Fruit fly (Drosophila melanogaster) whole organism, embryonic: ENCODE measurements around the gene drpr.

Experiments
- Abd-B ChIP-seq: fragments of 200-800 bp; sonication (Bioruptor generic); optimal IDR thresholded peaks from 2 replicates; lab custom pipeline; 2018; ENCODE audit warnings: missing biosample characterization, mild to moderate bottlenecking, missing genetic modification characterization, moderate library complexity
- B-H2 ChIP-seq: fragments of 200-800 bp; sonication (Bioruptor generic); optimal IDR thresholded peaks from 2 replicates; lab custom pipeline; 2018; ENCODE audit warnings: missing biosample characterization, mild to moderate bottlenecking, missing genetic modification characterization
- CG10565 ChIP-seq: fragments of 200-800 bp; sonication (Bioruptor generic); optimal IDR thresholded peaks from 3 replicates; lab custom pipeline; 2016; ENCODE audit warnings: missing biosample characterization, mild to moderate bottlenecking, missing genetic modification characterization
- CG10959 ChIP-seq: fragments of 200-800 bp; sonication (Bioruptor generic); IDR thresholded peaks from 2 replicates; pipeline ENCODE4 v1.3.6; 2022; ENCODE audit warnings: missing biosample characterization, missing genetic modification characterization
- CG11456 ChIP-seq: fragments of 200-800 bp; sonication (Bioruptor generic); IDR thresholded peaks from 3 replicates; pipeline ENCODE4 v1.3.6; 2022; ENCODE audit warnings: missing biosample characterization, missing genetic modification characterization
- CG11504 ChIP-seq: fragments of 200-800 bp; sonication (Bioruptor generic); optimal IDR thresholded peaks from 3 replicates; lab custom pipeline; 2019; ENCODE audit warnings: missing biosample characterization, mild to moderate bottlenecking, missing genetic modification characterization, moderate library complexity
- CG11696 ChIP-seq: fragments of 200-800 bp; sonication (Bioruptor generic); IDR thresholded peaks from 2 replicates; pipeline ENCODE4 v1.3.6; 2022; ENCODE audit warnings: missing biosample characterization, missing genetic modification characterization
- CG12659 ChIP-seq: fragments of 200-800 bp; sonication (Bioruptor generic); optimal IDR thresholded peaks from 3 replicates; lab custom pipeline; 2017; ENCODE audit warnings: mild to moderate bottlenecking, missing biosample characterization, missing genetic modification reagents, missing genetic modification characterization
- CG13296 ChIP-seq: fragments of 200-800 bp; sonication (Bioruptor generic); optimal IDR thresholded peaks from 3 replicates; lab custom pipeline; 2018; ENCODE audit warnings: missing biosample characterization, mild to moderate bottlenecking, missing genetic modification characterization
- CG14441 ChIP-seq: fragments of 200-800 bp; sonication (Bioruptor generic); IDR thresholded peaks from 2 replicates; pipeline ENCODE4 v1.3.6; 2022; ENCODE audit warnings: missing biosample characterization, missing genetic modification characterization
- CG1603 ChIP-seq: fragments of 200-800 bp; sonication (Bioruptor generic); optimal IDR thresholded peaks from 2 replicates; lab custom pipeline; 2019; ENCODE audit warnings: missing biosample characterization, mild to moderate bottlenecking, missing genetic modification characterization, moderate library complexity
- CG16815 ChIP-seq: fragments of 200-800 bp; sonication (Bioruptor generic); optimal IDR thresholded peaks from 3 replicates; lab custom pipeline; 2017; ENCODE audit warnings: missing biosample characterization, mild to moderate bottlenecking, missing genetic modification characterization
- CG16863 ChIP-seq: fragments of 200-800 bp; sonication (Bioruptor generic); optimal IDR thresholded peaks from 3 replicates; lab custom pipeline; 2016; ENCODE audit warnings: missing biosample characterization, missing genetic modification characterization
- CG17186 ChIP-seq: fragments of 200-800 bp; sonication (Bioruptor generic); optimal IDR thresholded peaks from 3 replicates; lab custom pipeline; 2017; ENCODE audit warnings: missing biosample characterization, missing genetic modification reagents, missing genetic modification characterization
- CG17361 ChIP-seq: fragments of 200-800 bp; sonication (Bioruptor generic); IDR thresholded peaks from 3 replicates; pipeline ENCODE4 v1.3.6; 2022; ENCODE audit warnings: missing biosample characterization, missing genetic modification characterization
- CG17912 ChIP-seq: fragments of 200-800 bp; sonication (Bioruptor generic); optimal IDR thresholded peaks from 2 replicates; lab custom pipeline; 2018; ENCODE audit warnings: missing biosample characterization, mild to moderate bottlenecking, missing genetic modification characterization
- CG18764 ChIP-seq: fragments of 200-800 bp; sonication (Bioruptor generic); optimal IDR thresholded peaks from 3 replicates; lab custom pipeline; 2016; ENCODE audit warnings: missing biosample characterization, missing genetic modification characterization
- CG2678 ChIP-seq: fragments of 200-800 bp; sonication (Bioruptor generic); optimal IDR thresholded peaks from 3 replicates; lab custom pipeline; 2019; ENCODE audit warnings: missing biosample characterization, mild to moderate bottlenecking, missing genetic modification characterization, moderate library complexity
- CG2875 ChIP-seq: fragments of 200-800 bp; sonication (Bioruptor generic); optimal IDR thresholded peaks from 2 replicates; lab custom pipeline; 2017; ENCODE audit warnings: missing biosample characterization, mild to moderate bottlenecking, missing genetic modification characterization, missing genetic modification reagents
- CG31388 ChIP-seq: fragments of 200-800 bp; sonication (Bioruptor generic); optimal IDR thresholded peaks from 2 replicates; lab custom pipeline; 2016; ENCODE audit warnings: missing biosample characterization, missing genetic modification characterization
- CG32767 ChIP-seq: fragments of 200-800 bp; sonication (Bioruptor generic); IDR thresholded peaks from 2 replicates; pipeline ENCODE4 v1.3.6; 2022; ENCODE audit warnings: missing biosample characterization, missing genetic modification characterization
- CG33213 ChIP-seq: fragments of 200-800 bp; sonication (Bioruptor generic); optimal IDR thresholded peaks from 3 replicates; lab custom pipeline; 2016; ENCODE audit warnings: missing biosample characterization, missing genetic modification characterization
- CG7839 ChIP-seq: fragments of 200-800 bp; sonication (Bioruptor generic); optimal IDR thresholded peaks from 3 replicates; lab custom pipeline; 2018; ENCODE audit warnings: missing biosample characterization, mild to moderate bottlenecking, missing genetic modification characterization, moderate library complexity
- CG8924 ChIP-seq: fragments of 200-800 bp; optimal IDR thresholded peaks from 3 replicates; lab custom pipeline; 2019; ENCODE audit warnings: missing biosample characterization, mild to moderate bottlenecking, missing genetic modification characterization, moderate library complexity
- E2f2 ChIP-seq: fragments of 200-800 bp; sonication (Bioruptor generic); IDR thresholded peaks from 2 replicates; pipeline ENCODE4 v1.3.6; 2022; ENCODE audit warnings: missing biosample characterization, missing genetic modification characterization
- Hr3 ChIP-seq: fragments of 200-800 bp; sonication (Bioruptor generic); optimal IDR thresholded peaks from 3 replicates; lab custom pipeline; 2016; ENCODE audit warnings: missing biosample characterization, missing genetic modification characterization
- Jarid2 ChIP-seq: fragments of 200-800 bp; sonication (Bioruptor generic); optimal IDR thresholded peaks from 3 replicates; lab custom pipeline; 2017; ENCODE audit warnings: mild to moderate bottlenecking, missing biosample characterization, missing genetic modification reagents, missing genetic modification characterization
- Mrtf ChIP-seq: fragments of 200-800 bp; sonication (Bioruptor generic); IDR thresholded peaks from 3 replicates; pipeline ENCODE4 v1.3.6; 2022; ENCODE audit warnings: missing biosample characterization, missing genetic modification characterization
- Sox100B ChIP-seq: fragments of 200-800 bp; sonication (Bioruptor generic); optimal IDR thresholded peaks from 3 replicates; lab custom pipeline; 2018; ENCODE audit warnings: missing biosample characterization, mild to moderate bottlenecking, missing genetic modification characterization
- Vsx1 ChIP-seq: fragments of 200-800 bp; sonication (Bioruptor generic); optimal IDR thresholded peaks from 2 replicates; lab custom pipeline; 2017; ENCODE audit warnings: missing biosample characterization, mild to moderate bottlenecking, missing genetic modification characterization, missing genetic modification reagents
- ap ChIP-seq: fragments of 200-800 bp; sonication (Bioruptor generic); IDR thresholded peaks from 2 replicates; pipeline ENCODE4 v1.3.6; 2022; ENCODE audit warnings: missing biosample characterization, missing genetic modification characterization
- dan ChIP-seq: fragments of 200-800 bp; sonication (Bioruptor generic); IDR thresholded peaks from 2 replicates; pipeline ENCODE4 v1.3.6; 2022; ENCODE audit warnings: missing biosample characterization, missing genetic modification characterization
- ems ChIP-seq: fragments of 200-800 bp; sonication (Bioruptor generic); optimal IDR thresholded peaks from 3 replicates; lab custom pipeline; 2016; ENCODE audit warnings: missing biosample characterization, missing genetic modification characterization
- eve ChIP-seq, 2 experiments: fragments of >200 bp; optimal IDR thresholded peaks; 2 replicates each; lab custom pipeline; 2017; ENCODE audit warnings: missing biosample characterization in 2 of 2, missing genetic modification characterization in 2 of 2
- fd64A ChIP-seq: fragments of 200-800 bp; sonication (Bioruptor generic); optimal IDR thresholded peaks from 3 replicates; lab custom pipeline; 2018; ENCODE audit warnings: missing biosample characterization, mild to moderate bottlenecking, missing genetic modification characterization
- ftz-f1 ChIP-seq: fragments of 200-800 bp; sonication (Bioruptor generic); optimal IDR thresholded peaks from 2 replicates; lab custom pipeline; 2016; ENCODE audit warnings: missing biosample characterization, missing genetic modification characterization
- gfzf ChIP-seq: fragments of 200-800 bp; sonication (Bioruptor generic); optimal IDR thresholded peaks from 2 replicates; lab custom pipeline; 2016; ENCODE audit warnings: missing biosample characterization, mild to moderate bottlenecking, missing genetic modification characterization, moderate library complexity
- her ChIP-seq: fragments of 200-800 bp; sonication (Bioruptor generic); optimal IDR thresholded peaks from 2 replicates; lab custom pipeline; 2016; ENCODE audit warnings: missing biosample characterization, missing genetic modification characterization
- ind ChIP-seq: fragments of 200-800 bp; sonication (Bioruptor generic); optimal IDR thresholded peaks from 3 replicates; lab custom pipeline; 2016; ENCODE audit warnings: missing biosample characterization, missing genetic modification characterization
- inv ChIP-seq: fragments of 200-800 bp; sonication (Bioruptor generic); IDR thresholded peaks from 2 replicates; pipeline ENCODE4 v1.3.6; 2022; ENCODE audit warnings: missing biosample characterization, missing genetic modification characterization; ENCODE audit not compliant: partially characterized antibody
- lab ChIP-seq: fragments of 200-800 bp; sonication (Bioruptor generic); optimal IDR thresholded peaks from 3 replicates; lab custom pipeline; 2017; ENCODE audit warnings: missing biosample characterization, missing genetic modification characterization, mild to moderate bottlenecking, moderate library complexity, missing genetic modification reagents
- lbe ChIP-seq: fragments of 200-800 bp; sonication (Bioruptor generic); optimal IDR thresholded peaks from 2 replicates; lab custom pipeline; 2016; ENCODE audit warnings: missing biosample characterization, mild to moderate bottlenecking, missing genetic modification characterization
- lov ChIP-seq, 2 experiments: fragments of 200-800 bp in 1 of 2; fragments of >200 bp in 1 of 2; sonication (Bioruptor generic) in 1 of 2; IDR thresholded peaks in 1 of 2; optimal IDR thresholded peaks in 1 of 2; 2 replicates in 1 of 2; 3 replicates in 1 of 2; pipeline versions ENCODE4 v1.3.6 to Lab custom; 2017 to 2022; ENCODE audit warnings: missing biosample characterization in 1 of 2, missing genetic modification characterization in 1 of 2
- nerfin-2 ChIP-seq: fragments of 200-800 bp; sonication (Bioruptor generic); IDR thresholded peaks from 2 replicates; pipeline ENCODE4 v1.3.6; 2022; ENCODE audit warnings: missing biosample characterization, missing genetic modification characterization; ENCODE audit not compliant: partially characterized antibody
- shn ChIP-seq: fragments of 200-800 bp; sonication (Bioruptor generic); optimal IDR thresholded peaks from 3 replicates; lab custom pipeline; 2016; ENCODE audit warnings: missing biosample characterization, missing genetic modification characterization
- slou ChIP-seq: fragments of 200-800 bp; sonication (Bioruptor generic); optimal IDR thresholded peaks from 3 replicates; lab custom pipeline; 2016; ENCODE audit warnings: missing biosample characterization, missing genetic modification characterization
- sr ChIP-seq: fragments of 200-800 bp; sonication (Bioruptor generic); IDR thresholded peaks from 3 replicates; pipeline ENCODE4 v1.3.6; 2022; ENCODE audit warnings: missing biosample characterization, missing genetic modification characterization
- tna ChIP-seq: fragments of 200-800 bp; sonication (Bioruptor generic); IDR thresholded peaks from 2 replicates; pipeline ENCODE4 v1.3.6; 2022; ENCODE audit warnings: missing biosample characterization, missing genetic modification characterization; ENCODE audit not compliant: partially characterized antibody
- vfl ChIP-seq: fragments of 200-800 bp; sonication (Bioruptor generic); optimal IDR thresholded peaks from 2 replicates; lab custom pipeline; 2016; ENCODE audit warnings: missing biosample characterization, missing genetic modification characterization
- zen ChIP-seq: fragments of 200-800 bp; sonication (Bioruptor generic); optimal IDR thresholded peaks from 3 replicates; lab custom pipeline; 2018; ENCODE audit warnings: missing biosample characterization, mild to moderate bottlenecking, missing genetic modification characterization, moderate library complexity

drpr gene

DNA sequence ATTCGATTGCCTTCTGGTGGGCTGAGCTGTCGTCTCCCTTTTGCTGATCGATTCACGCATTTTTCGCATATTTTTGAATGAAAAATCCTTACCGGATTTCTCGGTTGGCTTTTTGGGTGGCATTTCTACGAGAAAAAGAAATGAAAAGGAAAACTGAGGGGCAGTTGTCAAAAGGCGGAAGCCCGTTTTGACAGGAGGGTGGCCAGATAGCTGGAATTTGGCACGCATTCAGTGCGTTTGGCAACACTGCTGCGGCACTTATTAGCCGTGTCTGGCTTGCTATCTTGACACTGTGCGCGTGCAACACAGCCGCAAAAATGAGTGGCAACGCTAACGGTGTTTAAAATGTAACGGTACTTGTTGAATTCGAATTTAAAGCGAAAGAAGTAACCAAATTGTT is 62.4 kb downstream of the drpr start, which contains the start of gene RpL23A (continued):
- TF ChIP-seq ftz-f1 (GFP tag; lab: Kevin White, UChicago) (peak; percentile 91), tna (GFP tag; lab: Robert Waterston, UW) (no peak), CG31388 (peak; percentile 83), Mrtf (GFP tag; lab: Robert Waterston, UW) (peak; percentile 90), nerfin-2 (peak; percentile 37; the same call in 1 of the 2 replicates), CG13296 (GFP tag; lab: Kevin White, UChicago) (peak; percentile 92), gfzf (GFP tag; lab: Kevin White, UChicago) (peak; percentile 58), lov (optimal IDR thresholded peaks at IDR 0.05; lab: Kevin White, UChicago) (no peak), lov (GFP tag; IDR thresholded peaks at IDR 0.05; lab: Robert Waterston, UW) (peak; percentile 97), CG2678 (tag; lab: Kevin White, UChicago) (peak; percentile 85), CG17186 (GFP tag; lab: Kevin White, UChicago) (peak; percentile 97), ems (GFP tag; lab: Kevin White, UChicago) (peak; percentile 95), CG11696 (0 out of 2 replicates have a peak, but pooled peaks have one; percentile 14), lab (GFP tag; lab: Kevin White, UChicago) (peak; percentile 99), Hr3 (GFP tag; lab: Kevin White, UChicago) (peak; percentile 92), CG2875 (GFP tag; lab: Kevin White, UChicago) (peak; percentile 91), vfl (GFP tag; lab: Kevin White, UChicago) (peak; percentile 94), CG16863 (GFP tag; lab: Kevin White, UChicago) (peak; percentile 91), zen (peak; percentile 90), inv (GFP tag; lab: Robert Waterston, UW) (peak; percentile 23; the same call in 1 of the 2 replicates), CG17361 (GFP tag; lab: Robert Waterston, UW) (peak; percentile 89), sr (GFP tag; lab: Robert Waterston, UW) (peak; percentile 92), CG33213 (GFP tag; lab: Kevin White, UChicago) (peak; percentile 99), CG16815 (GFP tag; lab: Kevin White, UChicago) (peak; percentile 88), CG10959 (GFP tag; lab: Robert Waterston, UW) (peak; percentile 89), her (GFP tag; lab: Kevin White, UChicago) (peak; percentile 96), E2f2 (GFP tag; lab: Robert Waterston, UW) (peak; percentile 90), CG18764 (GFP tag; lab: Kevin White, UChicago) (peak; percentile 93), shn (GFP tag; lab: Kevin White, UChicago) (peak; percentile 98), Abd-B (peak; percentile 85), CG11504 (tag; lab: Kevin White, UChicago) (peak; percentile 89), CG11456 (peak; percentile 98), slou (GFP tag; lab: Kevin White, UChicago) (peak; percentile 96), CG12659 (GFP tag; lab: Kevin White, UChicago) (peak; percentile 98), B-H2 (peak; percentile 97), ap (GFP tag; lab: Robert Waterston, UW) (peak; percentile 85), ind (GFP tag; lab: Kevin White, UChicago) (peak; percentile 92), eve (GFP tag; optimal IDR thresholded peaks at IDR 0.05; lab: Kevin White, UChicago) (no peak), CG1603 (tag; lab: Kevin White, UChicago) (peak; percentile 100), CG32767 (peak; percentile 66), CG8924 (tag; lab: Kevin White, UChicago) (peak; percentile 86), Sox100B (GFP tag; lab: Kevin White, UChicago) (no peak), fd64A (peak; percentile 91), CG17912 (peak; percentile 96), CG7839 (tag; lab: Kevin White, UChicago) (peak; percentile 91), CG14441 (GFP tag; lab: Robert Waterston, UW) (peak; percentile 86), dan (GFP tag; lab: Robert Waterston, UW) (no peak; the same call in 1 of the 2 replicates), lbe (GFP tag; lab: Kevin White, UChicago) (peak; percentile 77), CG10565 (GFP tag; lab: Kevin White, UChicago) (peak; percentile 84), Jarid2 (GFP tag; lab: Kevin White, UChicago) (peak; percentile 85), Vsx1 (GFP tag; lab: Kevin White, UChicago) (peak; percentile 98)
